Fruit fly (Drosophila melanogaster) S2 (cell line): ENCODE results near the gene TwdlC.

Experiments used
- CG8478 ChIP-seq: fragments of >200 bp; optimal IDR thresholded peaks from 2 replicates; lab custom pipeline; 2018
- CTCF ChIP-seq, 2 experiments: fragments of >200 bp; optimal IDR thresholded peaks; 2 replicates each; lab custom pipeline; 2018

DNA sequence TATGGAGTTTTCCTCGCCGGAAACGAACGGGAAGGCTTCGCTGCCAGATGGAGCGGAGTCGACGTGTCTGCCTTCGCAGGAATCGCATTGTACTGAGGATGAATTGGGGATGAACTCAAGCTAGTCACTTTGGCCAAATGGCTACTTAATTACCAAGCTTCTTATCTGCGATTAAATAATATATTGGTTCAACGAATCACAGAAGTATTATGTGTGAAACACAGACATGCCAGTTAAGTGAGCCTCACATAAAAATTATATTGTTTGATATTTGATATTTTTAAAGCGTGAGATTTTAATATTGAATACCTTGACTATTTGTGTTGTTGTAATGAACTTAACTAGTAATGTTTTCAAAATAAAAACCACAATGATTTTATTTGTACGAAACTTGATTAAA is 28.2 kb upstream of the TwdlC start, which contains the start of gene Gr97a:
- TF ChIP-seq CTCF (optimal IDR thresholded peaks at IDR 0.05; lab: Kevin White, UChicago) = no peak
- TF ChIP-seq CG8478 (lab: Kevin White, UChicago) = no peak
